Fruit fly (Drosophila melanogaster): ENCODE results near the gene CG10553.
A peak's percentile ranks its signal among the peaks of the same experiment; 100 is the strongest.

DNA sequence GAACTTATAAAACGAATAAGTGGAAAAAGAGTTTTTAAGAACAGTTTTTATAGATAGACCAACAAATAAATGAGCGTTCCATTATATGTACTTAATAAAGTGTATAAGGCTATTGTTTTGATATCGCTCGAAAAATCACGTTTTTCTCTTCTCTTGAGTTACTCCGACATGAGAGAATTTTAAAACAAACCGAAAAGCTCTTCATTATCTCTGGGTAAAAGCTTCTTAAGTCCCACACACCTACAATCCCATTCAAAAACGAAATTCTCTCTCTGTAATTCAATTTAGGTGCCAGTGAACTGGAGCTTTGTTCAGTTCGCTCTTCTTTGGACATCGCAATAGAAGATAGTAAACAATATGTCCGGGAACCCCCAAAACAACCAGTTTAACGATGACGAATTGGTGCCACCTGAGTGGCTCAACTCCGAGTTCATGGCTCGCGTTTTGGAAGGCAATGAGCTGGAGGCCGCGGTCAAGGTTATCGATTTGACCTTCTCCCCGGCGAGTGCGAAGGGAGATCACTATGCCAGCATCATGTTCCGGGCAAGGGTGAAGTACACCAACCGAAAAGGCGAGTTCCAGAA is 14.0 kb downstream of the CG10553 start, which contains the start of gene CG31436:
- TF ChIP-seq HLH106 (tag; optimal IDR thresholded peaks at IDR 0.05) (no peak), Myc (optimal IDR thresholded peaks at IDR 0.05) (no peak), Rel (GFP tag; optimal IDR thresholded peaks at IDR 0.05) (no peak), Rel (tag; optimal IDR thresholded peaks at IDR 0.05) (peak; percentile 99), CrebA (GFP tag; optimal IDR thresholded peaks at IDR 0.05; ENCODE audit: borderline replicate concordance) (peak; percentile 17), Dif (GFP tag; optimal IDR thresholded peaks at IDR 0.05; ENCODE audit: partially characterized antibody) (no peak), dsf (GFP tag; optimal IDR thresholded peaks at IDR 0.05; ENCODE audit: borderline replicate concordance) (no peak), psq (GFP tag; optimal IDR thresholded peaks at IDR 0.05) (no peak), ey (GFP tag; optimal IDR thresholded peaks at IDR 0.05) (no peak), woc (GFP tag; optimal IDR thresholded peaks at IDR 0.05) (no peak), fru (GFP tag; optimal IDR thresholded peaks at IDR 0.05) (no peak), dmrt93B (GFP tag; optimal IDR thresholded peaks at IDR 0.05) (no peak)

Measured in whole organism, wandering third instar larva.